Worm (Caenorhabditis elegans): ENCODE measurements around the gene ZC239.20.

ZC239.20 gene

DNA sequence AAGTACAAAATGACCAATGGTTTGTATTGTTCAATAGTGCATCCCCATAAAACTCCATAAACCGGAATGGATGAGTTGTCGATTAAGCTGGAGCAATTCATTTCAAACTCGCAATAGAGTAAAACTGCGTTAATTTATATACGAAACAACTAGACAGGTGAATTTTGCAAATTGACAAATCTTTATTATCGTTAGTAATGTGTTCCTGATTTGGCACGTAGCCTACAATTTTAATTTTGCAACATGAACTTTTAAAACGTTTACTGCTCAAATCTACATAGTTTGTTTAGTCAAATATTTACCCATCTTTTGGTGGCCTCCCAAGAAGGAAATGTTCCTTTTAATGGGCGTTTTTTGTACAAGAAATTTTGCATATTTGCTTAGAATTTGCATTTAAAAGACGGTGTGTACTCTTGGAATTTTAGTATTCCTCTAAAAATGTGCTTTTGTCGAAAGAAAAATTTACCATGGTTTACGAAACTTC, 30.8 kb upstream of the ZC239.20 start, which contains the start of the genes srz-67 and C17F4.11:
Gene srz-67 (minus strand): TSS at position 101 of the 484 bp plus-strand sequence.
Gene C17F4.11 (plus strand): TSS at position 434 of the 484 bp plus-strand sequence.
- no peak for TF ChIP-seq attf-6 (GFP tag; IDR thresholded peaks at IDR 0.05)
- TF ChIP-seq tbx-9 (tag; optimal IDR thresholded peaks at IDR 0.05; ENCODE audit: borderline replicate concordance) = no peak
- no peak for TF ChIP-seq let-526 (GFP tag; IDR thresholded peaks at IDR 0.05)
- no peak for TF ChIP-seq sdz-38 (tag; optimal IDR thresholded peaks at IDR 0.05)
- TF ChIP-seq Y79H2A.3 (GFP tag; conservative IDR thresholded peaks at IDR 0.05) = no peak
- TF ChIP-seq F10E7.11 (tag; optimal IDR thresholded peaks at IDR 0.05) = no peak
- no peak for TF ChIP-seq ztf-6 (GFP tag; IDR thresholded peaks at IDR 0.05)
- no peak for TF ChIP-seq hlh-26 (GFP tag; conservative IDR thresholded peaks at IDR 0.05)
- no peak for TF ChIP-seq dpff-1 (tag; optimal IDR thresholded peaks at IDR 0.05)
- TF ChIP-seq akir-1 (GFP tag; optimal IDR thresholded peaks at IDR 0.05) = no peak
- TF ChIP-seq tbp1 (GFP tag; optimal IDR thresholded peaks at IDR 0.05) = no peak
- TF ChIP-seq lin-54 (GFP tag; optimal IDR thresholded peaks at IDR 0.05) = no peak
- no peak for TF ChIP-seq ztf-18 (tag; optimal IDR thresholded peaks at IDR 0.05)
- no peak for TF ChIP-seq Y53G8AR.9 (GFP tag; conservative IDR thresholded peaks at IDR 0.05)
- TF ChIP-seq dox-1 (GFP tag; IDR thresholded peaks at IDR 0.05) = no peak
- no peak for TF ChIP-seq nhr-179 (tag; optimal IDR thresholded peaks at IDR 0.05)

DNA sequence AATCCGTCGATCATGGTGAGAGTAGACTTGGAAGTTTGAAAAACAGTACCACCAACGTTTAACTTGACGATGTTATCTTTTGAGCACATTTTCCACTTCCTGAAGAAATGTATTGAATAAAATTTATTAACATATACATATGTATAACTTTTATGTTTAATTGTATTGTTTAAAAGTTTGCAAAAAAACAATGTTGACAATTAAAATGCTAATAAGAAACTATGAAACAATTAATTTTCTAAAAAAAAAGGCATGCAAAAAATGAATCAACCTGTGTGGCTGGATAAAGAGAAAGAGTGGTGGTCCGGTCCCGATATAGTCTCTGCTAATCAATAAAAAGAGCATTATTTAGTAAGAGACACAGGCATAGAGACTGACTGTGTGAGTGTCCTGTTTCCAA, 28.4 kb upstream of the ZC239.20 start, which contains the start of gene C17F4.8:
Gene C17F4.8 (minus strand): TSS at position 101 of the 400 bp plus-strand sequence.
- TF ChIP-seq ceh-27 (GFP tag; optimal IDR thresholded peaks at IDR 0.05) (no peak), nhr-90 (tag; optimal IDR thresholded peaks at IDR 0.05) (no peak), dpff-1 (tag; optimal IDR thresholded peaks at IDR 0.05) (no peak), nhr-120 (GFP tag; IDR thresholded peaks at IDR 0.05) (no peak), K12H6.12 (tag; optimal IDR thresholded peaks at IDR 0.05) (no peak), egl-18 (GFP tag; IDR thresholded peaks at IDR 0.05) (no peak), let-607 (tag; optimal IDR thresholded peaks at IDR 0.05) (no peak), T07F8.4 (tag; optimal IDR thresholded peaks at IDR 0.05) (no peak), Y79H2A.3 (GFP tag; conservative IDR thresholded peaks at IDR 0.05) (no peak)

DNA sequence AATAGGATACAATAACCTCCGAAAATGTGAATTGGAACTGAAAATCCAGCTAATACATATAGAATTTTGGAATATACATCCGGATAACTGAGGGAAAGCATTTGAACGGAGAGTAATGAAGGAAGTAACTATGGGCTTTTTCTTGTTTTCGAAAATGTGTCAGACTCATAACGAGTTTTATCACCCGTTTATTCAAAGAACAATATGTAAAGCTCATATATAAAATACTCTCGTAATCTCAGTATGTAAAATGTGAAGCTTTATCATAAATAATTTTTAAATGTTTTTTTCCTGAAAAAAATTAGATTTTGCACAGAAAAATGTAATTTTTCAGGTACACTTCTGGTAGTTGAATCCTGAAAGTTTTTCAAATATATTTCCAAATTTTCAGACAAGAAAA, 24.1 kb upstream of the ZC239.20 start, which contains the start of gene srh-297:
Gene srh-297 (minus strand): TSS at position 101 of the 400 bp plus-strand sequence.
- TF ChIP-seq ets-4 (GFP tag; optimal IDR thresholded peaks at IDR 0.05) (no peak), lir-1 (GFP tag; conservative IDR thresholded peaks at IDR 0.05) (no peak), Y56A3A.18 (GFP tag; IDR thresholded peaks at IDR 0.05) (no peak), sptf-2 (GFP tag; optimal IDR thresholded peaks at IDR 0.05) (no peak), mel-28 (tag; optimal IDR thresholded peaks at IDR 0.05; ENCODE audit: borderline replicate concordance) (no peak), chd-7 (tag; optimal IDR thresholded peaks at IDR 0.05) (no peak), C06A6.2 (GFP tag; conservative IDR thresholded peaks at IDR 0.05) (no peak), ztf-22 (GFP tag; optimal IDR thresholded peaks at IDR 0.05) (no peak), ceh-91 (GFP tag; IDR thresholded peaks at IDR 0.05) (no peak), hsf-1 (GFP tag; IDR thresholded peaks at IDR 0.05) (no peak), dpl-1 (GFP tag; optimal IDR thresholded peaks at IDR 0.05) (no peak), nhr-27 (tag; optimal IDR thresholded peaks at IDR 0.05) (no peak), B0035.1 (tag; optimal IDR thresholded peaks at IDR 0.05) (no peak), efl-1 (GFP tag; optimal IDR thresholded peaks at IDR 0.05) (no peak), attf-5 (GFP tag; optimal IDR thresholded peaks at IDR 0.05) (no peak), B0019.2 (GFP tag; conservative IDR thresholded peaks at IDR 0.05) (no peak), let-607 (tag; optimal IDR thresholded peaks at IDR 0.05) (no peak), snpc-4 (GFP tag; optimal IDR thresholded peaks at IDR 0.05) (no peak), snpc-4 (tag; optimal IDR thresholded peaks at IDR 0.05) (no peak), aptf-2 (GFP tag; conservative IDR thresholded peaks at IDR 0.05) (no peak)
